Worm (Caenorhabditis elegans) whole organism, L1 larva: Measurements from ENCODE around the gene C27H5.12.

Experiments
- C04F5.9 ChIP-seq: sonication (generic microtip); optimal IDR thresholded peaks from 2 replicates; lab custom pipeline; 2016; ENCODE audit warnings: missing genetic modification characterization, missing compliant biosample characterization
- Y116A8C.19 ChIP-seq: sonication (generic microtip); optimal IDR thresholded peaks from 2 replicates; lab custom pipeline; 2016; ENCODE audit warnings: missing compliant biosample characterization, missing genetic modification characterization, borderline replicate concordance
- aly-2 ChIP-seq: fragments of 150-350 bp; optimal IDR thresholded peaks from 2 replicates; lab custom pipeline; 2014; ENCODE audit warnings: missing biosample characterization, missing genetic modification characterization
- ama-1 ChIP-seq: fragments of 150-350 bp; optimal IDR thresholded peaks from 2 replicates; lab custom pipeline; 2014
- blmp-1 ChIP-seq: fragments of 150-350 bp; optimal IDR thresholded peaks from 2 replicates; lab custom pipeline; 2014; ENCODE audit warnings: missing biosample characterization, missing genetic modification characterization
- ceh-82 ChIP-seq, 3 experiments: fragments of 150-350 bp in 1 of 3; sonication (generic microtip) in 2 of 3; optimal IDR thresholded peaks; 2 replicates each; lab custom pipeline; 2014 to 2017; ENCODE audit warnings: missing biosample characterization in 3 of 3, missing genetic modification characterization in 3 of 3
- ceh-88 ChIP-seq: fragments of 200-800 bp; sonication (Bioruptor generic); IDR thresholded peaks from 2 replicates; pipeline ENCODE4 v1.3.6; 2022; ENCODE audit warnings: missing genetic modification characterization, missing compliant biosample characterization
- ceh-90 ChIP-seq: sonication (generic microtip); optimal IDR thresholded peaks from 2 replicates; lab custom pipeline; 2016; ENCODE audit warnings: missing genetic modification characterization, missing compliant biosample characterization
- ces-1 ChIP-seq: fragments of 150-350 bp; optimal IDR thresholded peaks from 2 replicates; lab custom pipeline; 2014; ENCODE audit warnings: missing biosample characterization, missing genetic modification reagents, missing genetic modification characterization
- dpl-1 ChIP-seq, 3 experiments: fragments of 150-350 bp in 2 of 3; sonication (generic microtip) in 1 of 3; optimal IDR thresholded peaks; 2 replicates each; lab custom pipeline; 2014 to 2017; ENCODE audit warnings: missing biosample characterization in 3 of 3, missing genetic modification characterization in 3 of 3, missing genetic modification reagents in 3 of 3
- efl-1 ChIP-seq, 4 experiments: fragments of 150-350 bp; optimal IDR thresholded peaks in 3 of 4; peaks in 1 of 4; 1 replicate in 1 of 4; 2 replicates in 3 of 4; lab custom pipeline; 2014; ENCODE audit warnings: missing biosample characterization in 2 of 4, missing genetic modification characterization in 2 of 4, missing genetic modification reagents in 2 of 4
- efl-3 ChIP-seq: fragments of 200-800 bp; sonication (Bioruptor generic); optimal IDR thresholded peaks from 2 replicates; lab custom pipeline; 2018; ENCODE audit warnings: mild to moderate bottlenecking, missing genetic modification characterization, missing compliant biosample characterization
- elt-3 ChIP-seq, 6 experiments: fragments of 150-350 bp in 1 of 6; sonication (generic microtip); optimal IDR thresholded peaks; 2 replicates each; lab custom pipeline; 2017 to 2018; ENCODE audit warnings: missing biosample characterization in 6 of 6, missing genetic modification characterization in 6 of 6, inconsistent platforms in 1 of 6
- fkh-10 ChIP-seq: sonication (generic microtip); optimal IDR thresholded peaks from 2 replicates; lab custom pipeline; 2017; ENCODE audit warnings: missing biosample characterization, missing genetic modification reagents, missing genetic modification characterization
- fkh-8 ChIP-seq: sonication (generic microtip); optimal IDR thresholded peaks from 2 replicates; lab custom pipeline; 2016; ENCODE audit warnings: mild to moderate bottlenecking, missing genetic modification characterization, missing compliant biosample characterization
- fos-1 ChIP-seq: fragments of 150-350 bp; optimal IDR thresholded peaks from 2 replicates; lab custom pipeline; 2014; ENCODE audit warnings: missing biosample characterization, missing genetic modification characterization
- hlh-17 ChIP-seq: fragments of 200-800 bp; sonication (Bioruptor generic); optimal IDR thresholded peaks from 2 replicates; lab custom pipeline; 2018; ENCODE audit warnings: missing genetic modification characterization, mild to moderate bottlenecking, missing compliant biosample characterization, moderate library complexity, borderline replicate concordance
- hlh-4 ChIP-seq: sonication (generic microtip); optimal IDR thresholded peaks from 2 replicates; lab custom pipeline; 2016; ENCODE audit warnings: mild to moderate bottlenecking, missing genetic modification characterization, missing compliant biosample characterization
- irx-1 ChIP-seq: sonication (generic microtip); optimal IDR thresholded peaks from 2 replicates; lab custom pipeline; 2016; ENCODE audit warnings: missing genetic modification characterization, missing compliant biosample characterization
- jun-1 ChIP-seq: fragments of 150-350 bp; optimal IDR thresholded peaks from 2 replicates; lab custom pipeline; 2014; ENCODE audit warnings: missing biosample characterization, missing genetic modification reagents, missing genetic modification characterization
- lin-13 ChIP-seq: fragments of 150-350 bp; optimal IDR thresholded peaks from 2 replicates; lab custom pipeline; 2014; ENCODE audit warnings: missing biosample characterization, missing genetic modification reagents, missing genetic modification characterization
- lin-35 ChIP-seq, 2 experiments: fragments of 150-350 bp; optimal IDR thresholded peaks; 2 replicates each; lab custom pipeline; 2014; ENCODE audit warnings: missing biosample characterization in 2 of 2, missing genetic modification characterization in 2 of 2, missing genetic modification reagents in 2 of 2
- lir-3 ChIP-seq: sonication (generic microtip); optimal IDR thresholded peaks from 2 replicates; lab custom pipeline; 2016; ENCODE audit warnings: mild to moderate bottlenecking, missing genetic modification characterization, moderate library complexity, missing compliant biosample characterization; ENCODE audit not compliant: poor library complexity
- lsy-2 ChIP-seq, 2 experiments: fragments of 150-350 bp; optimal IDR thresholded peaks; 2 replicates each; lab custom pipeline; 2014; ENCODE audit warnings: missing biosample characterization in 2 of 2, missing genetic modification characterization in 2 of 2
- mdl-1 ChIP-seq, 2 experiments: fragments of 150-350 bp; optimal IDR thresholded peaks; 2 replicates each; lab custom pipeline; 2014 to 2017; ENCODE audit warnings: missing biosample characterization in 2 of 2, missing genetic modification characterization in 2 of 2, inconsistent platforms in 1 of 2
- mep-1 ChIP-seq: fragments of 150-350 bp; optimal IDR thresholded peaks from 2 replicates; lab custom pipeline; 2014; ENCODE audit warnings: missing biosample characterization, missing genetic modification characterization
- nhr-12 ChIP-seq: sonication (generic microtip); optimal IDR thresholded peaks from 2 replicates; lab custom pipeline; 2017; ENCODE audit warnings: missing biosample characterization, missing genetic modification characterization
- nhr-19 ChIP-seq: fragments of 200-800 bp; sonication (Bioruptor generic); conservative IDR thresholded peaks from 2 replicates; pipeline ENCODE4 v1.3.6; 2022; ENCODE audit warnings: missing genetic modification characterization, missing compliant biosample characterization
- nhr-20 ChIP-seq: sonication (generic microtip); optimal IDR thresholded peaks from 2 replicates; lab custom pipeline; 2016; ENCODE audit warnings: mild to moderate bottlenecking, missing genetic modification characterization, missing compliant biosample characterization
- nhr-237 ChIP-seq: fragments of 150-350 bp; optimal IDR thresholded peaks from 2 replicates; lab custom pipeline; 2014; ENCODE audit warnings: missing biosample characterization, missing genetic modification characterization
- nhr-28 ChIP-seq: fragments of 150-350 bp; optimal IDR thresholded peaks from 2 replicates; lab custom pipeline; 2014; ENCODE audit warnings: missing biosample characterization, missing genetic modification characterization
- nhr-47 ChIP-seq: sonication (generic microtip); optimal IDR thresholded peaks from 2 replicates; lab custom pipeline; 2016; ENCODE audit warnings: mild to moderate bottlenecking, missing genetic modification characterization, moderate library complexity, missing compliant biosample characterization
- nhr-85 ChIP-seq: sonication (generic microtip); peaks from one replicate; lab custom pipeline; 2016; ENCODE audit warnings: missing genetic modification characterization, inconsistent platforms, missing compliant biosample characterization
- nhr-90 ChIP-seq: sonication (generic microtip); optimal IDR thresholded peaks from 2 replicates; lab custom pipeline; 2016; ENCODE audit warnings: mild to moderate bottlenecking, missing genetic modification characterization, missing compliant biosample characterization; ENCODE audit not compliant: poor library complexity
- pag-3 ChIP-seq: sonication (generic microtip); optimal IDR thresholded peaks from 2 replicates; lab custom pipeline; 2017; ENCODE audit warnings: missing genetic modification characterization, mild to moderate bottlenecking, missing compliant biosample characterization, antibody characterized with exemption, borderline replicate concordance; ENCODE audit not compliant: insufficient read depth
- pax-3 ChIP-seq: fragments of 200-800 bp; sonication (Bioruptor generic); optimal IDR thresholded peaks from 2 replicates; lab custom pipeline; 2018; ENCODE audit warnings: mild to moderate bottlenecking, missing genetic modification characterization, moderate library complexity, missing compliant biosample characterization
- rnt-1 ChIP-seq: sonication (generic microtip); optimal IDR thresholded peaks from 2 replicates; lab custom pipeline; 2016; ENCODE audit warnings: mild to moderate bottlenecking, missing genetic modification characterization, moderate library complexity, missing compliant biosample characterization
- skn-1 ChIP-seq: fragments of 150-350 bp; optimal IDR thresholded peaks from 2 replicates; lab custom pipeline; 2014; ENCODE audit warnings: missing biosample characterization, missing genetic modification characterization
- snpc-4 ChIP-seq: fragments of 150-350 bp; optimal IDR thresholded peaks from 2 replicates; lab custom pipeline; 2014; ENCODE audit warnings: missing biosample characterization, missing genetic modification characterization
- sox-4 ChIP-seq: sonication (generic microtip); optimal IDR thresholded peaks from 2 replicates; lab custom pipeline; 2016; ENCODE audit warnings: missing genetic modification characterization, missing compliant biosample characterization
- sup-37 ChIP-seq: fragments of 200-800 bp; sonication (Bioruptor generic); optimal IDR thresholded peaks from 2 replicates; lab custom pipeline; 2018; ENCODE audit warnings: mild to moderate bottlenecking, missing genetic modification characterization, missing compliant biosample characterization
- swsn-7 ChIP-seq: sonication (generic microtip); optimal IDR thresholded peaks from 2 replicates; lab custom pipeline; 2016; ENCODE audit warnings: missing genetic modification characterization, missing compliant biosample characterization
- tbx-2 ChIP-seq: sonication (generic microtip); optimal IDR thresholded peaks from 2 replicates; lab custom pipeline; 2016; ENCODE audit warnings: missing genetic modification characterization, missing compliant biosample characterization
- unc-130 ChIP-seq: fragments of 150-350 bp; optimal IDR thresholded peaks from 2 replicates; lab custom pipeline; 2017; ENCODE audit warnings: missing biosample characterization, missing genetic modification characterization, inconsistent platforms
- unc-30 ChIP-seq: sonication (generic microtip); optimal IDR thresholded peaks from 2 replicates; lab custom pipeline; 2017; ENCODE audit warnings: missing biosample characterization, missing genetic modification characterization
- unc-86 ChIP-seq: sonication (generic microtip); optimal IDR thresholded peaks from 2 replicates; lab custom pipeline; 2016; ENCODE audit warnings: missing genetic modification characterization, missing compliant biosample characterization
- unc-98 ChIP-seq: fragments of 200-800 bp; sonication (Bioruptor generic); IDR thresholded peaks from 2 replicates; pipeline ENCODE4 v1.3.6; 2022; ENCODE audit warnings: missing genetic modification characterization, missing compliant biosample characterization
- xbp-1 ChIP-seq: sonication (generic microtip); optimal IDR thresholded peaks from 2 replicates; lab custom pipeline; 2016; ENCODE audit warnings: missing genetic modification characterization, missing compliant biosample characterization
- zag-1 ChIP-seq: fragments of 150-350 bp; optimal IDR thresholded peaks from 2 replicates; lab custom pipeline; 2014; ENCODE audit warnings: missing biosample characterization, missing genetic modification characterization
- ztf-4 ChIP-seq: fragments of 150-350 bp; optimal IDR thresholded peaks from 2 replicates; lab custom pipeline; 2014; ENCODE audit warnings: missing biosample characterization, missing genetic modification characterization

The C27H5.12 gene

ce11 chrII:7183493-7184272 is 22.3 kb upstream of the C27H5.12 start, which contains the start of gene pdl-1 (continued):
- TF ChIP-seq fkh-10 (GFP tag; lab: Kevin White, UChicago): peak; percentile 64
- peak; percentile 15 for TF ChIP-seq unc-130 (tag; lab: Kevin White, UChicago)
- TF ChIP-seq aly-2 (tag; lab: Kevin White, UChicago): no peak
- TF ChIP-seq fos-1 (tag; lab: Kevin White, UChicago): no peak
- TF ChIP-seq pax-3 (tag; lab: Kevin White, UChicago): peak; percentile 69
- 0 out of 2 replicates have a peak, but pooled peaks have one; percentile 42 for TF ChIP-seq ceh-88 (GFP tag; lab: Robert Waterston, UW)
- TF ChIP-seq efl-1 (optimal IDR thresholded peaks at IDR 0.05; lab: Kevin White, UChicago): peak; percentile 44 to 60
- peak; percentile 35 to 96 for TF ChIP-seq efl-1 (GFP tag; optimal IDR thresholded peaks at IDR 0.05 in 1 of 2; lab: Kevin White, UChicago)
- TF ChIP-seq lin-13 (GFP tag; lab: Kevin White, UChicago): peak; percentile 27
- peak; percentile 78 for TF ChIP-seq nhr-47 (tag; lab: Kevin White, UChicago)
- TF ChIP-seq ztf-4 (tag; lab: Kevin White, UChicago): peak; percentile 75
- no peak for TF ChIP-seq ceh-90
- TF ChIP-seq mep-1 (tag; lab: Kevin White, UChicago): peak; percentile 77
- TF ChIP-seq mdl-1 (tag; optimal IDR thresholded peaks at IDR 0.05; lab: Kevin White, UChicago): peak in 1 of 2 experiments; percentile 79
- TF ChIP-seq unc-30 (tag; lab: Kevin White, UChicago): no peak
- peak in 3 of 6 experiments; percentile 24 to 61 (median 58) for TF ChIP-seq elt-3 (tag; optimal IDR thresholded peaks at IDR 0.05; lab: Kevin White, UChicago)
- no peak for TF ChIP-seq nhr-237 (tag; lab: Kevin White, UChicago)
- TF ChIP-seq fkh-8 (tag; lab: Kevin White, UChicago): peak; percentile 62
- TF ChIP-seq blmp-1 (tag; lab: Kevin White, UChicago): peak; percentile 27
- TF ChIP-seq lir-3 (tag; lab: Kevin White, UChicago): peak; percentile 87
- no peak for TF ChIP-seq pag-3 (tag; lab: Kevin White, UChicago)
- TF ChIP-seq sox-4 (tag; lab: Kevin White, UChicago): no peak
- peak; percentile 64 for TF ChIP-seq xbp-1 (tag; lab: Kevin White, UChicago)
- peak; percentile 68 for TF ChIP-seq nhr-85 (tag; lab: Kevin White, UChicago)
- TF ChIP-seq rnt-1 (tag; lab: Kevin White, UChicago): peak; percentile 79
- no peak for TF ChIP-seq ces-1 (GFP tag; lab: Kevin White, UChicago)
- peak; percentile 58 for TF ChIP-seq snpc-4
- TF ChIP-seq unc-86: peak; percentile 48
- TF ChIP-seq ama-1 (lab: Kevin White, UChicago): no peak
- no peak for TF ChIP-seq nhr-90
- TF ChIP-seq nhr-20: peak; percentile 73
- peak; percentile 35 to 83 (median 68) for TF ChIP-seq ceh-82 (tag; optimal IDR thresholded peaks at IDR 0.05; lab: Kevin White, UChicago)
- TF ChIP-seq nhr-28 (tag; lab: Kevin White, UChicago): no peak
- TF ChIP-seq irx-1: peak; percentile 17
- peak; percentile 61 to 72 for TF ChIP-seq lsy-2 (tag; optimal IDR thresholded peaks at IDR 0.05; lab: Kevin White, UChicago)
- TF ChIP-seq jun-1 (tag; lab: Kevin White, UChicago): peak; percentile 37
- TF ChIP-seq tbx-2 (tag; lab: Kevin White, UChicago): peak; percentile 65
- no peak for TF ChIP-seq zag-1 (tag; lab: Kevin White, UChicago)
- TF ChIP-seq swsn-7 (tag; lab: Kevin White, UChicago): peak; percentile 62
- peak; percentile 63 to 77 for TF ChIP-seq lin-35 (GFP tag; optimal IDR thresholded peaks at IDR 0.05; lab: Kevin White, UChicago)
- TF ChIP-seq skn-1 (tag; lab: Kevin White, UChicago): peak; percentile 60
- TF ChIP-seq hlh-4 (tag; lab: Kevin White, UChicago): no peak
- TF ChIP-seq sup-37 (GFP tag; lab: Kevin White, UChicago): no peak
- no peak for TF ChIP-seq Y116A8C.19 (tag; lab: Kevin White, UChicago)
- peak; percentile 10 for TF ChIP-seq C04F5.9 (tag; lab: Kevin White, UChicago)
- no peak for TF ChIP-seq unc-98 (GFP tag; lab: Robert Waterston, UW)
- peak in 2 of 3 experiments; percentile 34 to 43 for TF ChIP-seq dpl-1 (GFP tag; optimal IDR thresholded peaks at IDR 0.05; lab: Kevin White, UChicago)
- TF ChIP-seq hlh-17 (GFP tag; lab: Kevin White, UChicago): no peak
- TF ChIP-seq nhr-12: no peak
- peak; percentile 73 for TF ChIP-seq nhr-19 (GFP tag; lab: Robert Waterston, UW)
- TF ChIP-seq efl-3 (GFP tag; lab: Kevin White, UChicago): no peak
- TF ChIP-seq, all 84 proteins: peak for 43
